Fruit fly (Drosophila melanogaster) whole organism, wandering third instar larva: ENCODE measurements around the gene CG17562.

Experiments used
- Abd-B ChIP-seq: fragments of >200 bp; optimal IDR thresholded peaks from 2 replicates; lab custom pipeline; 2017; ENCODE audit warnings: missing biosample characterization, missing genetic modification characterization
- CG32264 ChIP-seq: fragments of 200-800 bp; sonication (Bioruptor generic); optimal IDR thresholded peaks from 2 replicates; lab custom pipeline; 2016; ENCODE audit warnings: missing biosample characterization, missing genetic modification characterization
- CG9705 ChIP-seq: fragments of 200-800 bp; sonication (Bioruptor generic); optimal IDR thresholded peaks from 2 replicates; lab custom pipeline; 2018; ENCODE audit warnings: missing biosample characterization, mild to moderate bottlenecking, missing genetic modification characterization
- CrebA ChIP-seq: fragments of 200-800 bp; sonication (Bioruptor generic); optimal IDR thresholded peaks from 2 replicates; lab custom pipeline; 2016; ENCODE audit warnings: missing biosample characterization, mild to moderate bottlenecking, missing genetic modification characterization, borderline replicate concordance
- Dfd ChIP-seq: fragments of >200 bp; optimal IDR thresholded peaks from 2 replicates; lab custom pipeline; 2017; ENCODE audit warnings: missing biosample characterization, missing genetic modification characterization
- Dif ChIP-seq: fragments of 200-275, 200-300 bp; sonication (Bioruptor generic); optimal IDR thresholded peaks from 2 replicates; lab custom pipeline; 2018; ENCODE audit warnings: missing biosample characterization, missing genetic modification characterization; ENCODE audit not compliant: partially characterized antibody
- GATAd ChIP-seq: sonication (Bioruptor generic); optimal IDR thresholded peaks from 2 replicates; lab custom pipeline; 2016; ENCODE audit warnings: missing biosample characterization, missing genetic modification characterization
- HLH106 ChIP-seq: fragments of 200-800 bp; optimal IDR thresholded peaks from 3 replicates; lab custom pipeline; 2019; ENCODE audit warnings: missing biosample characterization, mild to moderate bottlenecking, missing genetic modification characterization, moderate library complexity
- Hr78 ChIP-seq: fragments of >200 bp; optimal IDR thresholded peaks from 2 replicates; lab custom pipeline; 2017; ENCODE audit warnings: missing biosample characterization, missing genetic modification characterization
- Hr83 ChIP-seq: fragments of 200-300 bp; sonication (Bioruptor generic); optimal IDR thresholded peaks from 2 replicates; lab custom pipeline; 2016; ENCODE audit warnings: missing biosample characterization, mild to moderate bottlenecking, missing genetic modification characterization, moderate library complexity; ENCODE audit not compliant: poor library complexity, severe bottlenecking
- Mio ChIP-seq: sonication (Bioruptor generic); optimal IDR thresholded peaks from 2 replicates; lab custom pipeline; 2016; ENCODE audit warnings: missing biosample characterization, missing genetic modification characterization
- Sp1 ChIP-seq: fragments of 200-800 bp; sonication (Bioruptor generic); optimal IDR thresholded peaks from 3 replicates; lab custom pipeline; 2019; ENCODE audit warnings: missing biosample characterization, mild to moderate bottlenecking, missing genetic modification characterization, moderate library complexity
- Vsx2 ChIP-seq: fragments of 200-300, 225-300 bp; sonication (Bioruptor generic); optimal IDR thresholded peaks from 2 replicates; lab custom pipeline; 2018; ENCODE audit warnings: missing biosample characterization, missing genetic modification characterization; ENCODE audit not compliant: partially characterized antibody
- brk ChIP-seq: fragments of 200-800 bp; sonication (Bioruptor generic); optimal IDR thresholded peaks from 2 replicates; lab custom pipeline; 2016; ENCODE audit warnings: missing biosample characterization, mild to moderate bottlenecking, missing genetic modification characterization
- dl ChIP-seq, 2 experiments: fragments of 175-275, 200-275 bp in 1 of 2; fragments of 200-275 bp in 1 of 2; sonication (Bioruptor generic); optimal IDR thresholded peaks; lab custom pipeline; 2018; ENCODE audit warnings: mild to moderate bottlenecking in 2 of 2, missing biosample characterization in 2 of 2, missing genetic modification characterization in 2 of 2, moderate library complexity in 2 of 2; ENCODE audit not compliant: partially characterized antibody in 2 of 2, insufficient read depth in 1 of 2
- dmrt93B ChIP-seq: fragments of 200-800 bp; sonication (Bioruptor generic); optimal IDR thresholded peaks from 2 replicates; lab custom pipeline; 2018; ENCODE audit warnings: missing biosample characterization, mild to moderate bottlenecking, missing genetic modification characterization
- dsf ChIP-seq: sonication (Bioruptor generic); optimal IDR thresholded peaks from 2 replicates; lab custom pipeline; 2016; ENCODE audit warnings: missing biosample characterization, missing genetic modification characterization, borderline replicate concordance
- ey ChIP-seq: fragments of 200-800 bp; sonication (Bioruptor generic); optimal IDR thresholded peaks from 2 replicates; lab custom pipeline; 2016; ENCODE audit warnings: missing biosample characterization, missing genetic modification characterization
- jim ChIP-seq: fragments of 175-275, 200-325 bp; sonication (Bioruptor generic); optimal IDR thresholded peaks from 2 replicates; lab custom pipeline; 2016; ENCODE audit warnings: missing biosample characterization, mild to moderate bottlenecking, missing genetic modification characterization
- lola ChIP-seq: fragments of >200 bp; optimal IDR thresholded peaks from 2 replicates; lab custom pipeline; 2017; ENCODE audit warnings: missing biosample characterization, missing genetic modification characterization
- pan ChIP-seq: fragments of >200 bp; optimal IDR thresholded peaks from 2 replicates; lab custom pipeline; 2017
- psq ChIP-seq: fragments of 200-800 bp; sonication (Bioruptor generic); optimal IDR thresholded peaks from 3 replicates; lab custom pipeline; 2017; ENCODE audit warnings: missing biosample characterization, mild to moderate bottlenecking, missing genetic modification characterization, moderate library complexity
- sage ChIP-seq: fragments of 200-800 bp; sonication (Bioruptor generic); optimal IDR thresholded peaks from 2 replicates; lab custom pipeline; 2016; ENCODE audit warnings: missing biosample characterization, mild to moderate bottlenecking, missing genetic modification characterization
- sv ChIP-seq: fragments of 200-800 bp; sonication (Bioruptor generic); optimal IDR thresholded peaks from 3 replicates; lab custom pipeline; 2016; ENCODE audit warnings: missing biosample characterization, missing genetic modification characterization
- tai ChIP-seq: sonication (Bioruptor generic); optimal IDR thresholded peaks from 2 replicates; lab custom pipeline; 2016; ENCODE audit warnings: missing biosample characterization, missing genetic modification characterization
- usp ChIP-seq: fragments of >200 bp; optimal IDR thresholded peaks from 2 replicates; lab custom pipeline; 2017; ENCODE audit warnings: missing biosample characterization, missing genetic modification characterization
- woc ChIP-seq: sonication (Bioruptor generic); optimal IDR thresholded peaks from 2 replicates; lab custom pipeline; 2016; ENCODE audit warnings: missing biosample characterization, mild to moderate bottlenecking, missing genetic modification characterization

Gene CG17562

DNA sequence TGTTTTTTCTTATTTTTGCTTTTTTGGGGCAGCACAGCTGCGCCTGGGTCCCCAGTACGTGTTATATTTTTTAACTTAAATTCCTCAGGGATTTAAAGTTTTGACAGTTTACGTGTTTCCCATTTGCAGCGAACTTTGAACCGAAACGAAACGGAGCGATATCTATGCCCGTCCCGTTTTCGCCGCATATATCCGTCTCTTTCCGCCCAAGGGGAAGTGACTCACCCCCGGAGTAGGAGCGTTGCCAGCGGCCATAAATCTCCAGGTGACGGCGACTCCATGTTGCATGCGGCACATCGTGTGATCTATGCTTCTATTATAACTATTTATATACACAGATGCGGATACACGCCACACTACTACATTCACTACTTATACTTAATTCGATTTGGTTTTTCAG is 46.6 kb downstream of the CG17562 start:
- TF ChIP-seq Dfd (GFP tag; lab: Kevin White, UChicago) (no peak), lola (GFP tag; lab: Kevin White, UChicago) (no peak), Sp1 (GFP tag; lab: Kevin White, UChicago) (no peak), dsf (GFP tag; lab: Kevin White, UChicago) (no peak), Vsx2 (no peak), HLH106 (tag; lab: Kevin White, UChicago) (no peak), jim (GFP tag; lab: Kevin White, UChicago) (no peak), usp (GFP tag; lab: Kevin White, UChicago) (no peak), CrebA (GFP tag; lab: Kevin White, UChicago) (no peak), woc (GFP tag; lab: Kevin White, UChicago) (no peak), sage (GFP tag; lab: Kevin White, UChicago) (no peak), Abd-B (no peak), sv (GFP tag; lab: Kevin White, UChicago) (no peak), Mio (GFP tag; lab: Kevin White, UChicago) (no peak), dmrt93B (GFP tag; lab: Kevin White, UChicago) (no peak), dl (GFP tag; optimal IDR thresholded peaks at IDR 0.05; lab: Kevin White, UChicago; ENCODE audit: insufficient read depth in 1 of 2, partially characterized antibody in 2 of 2) (no peak), brk (no peak), Hr83 (no peak), ey (GFP tag; lab: Kevin White, UChicago) (no peak), Hr78 (GFP tag; lab: Kevin White, UChicago) (no peak)

DNA sequence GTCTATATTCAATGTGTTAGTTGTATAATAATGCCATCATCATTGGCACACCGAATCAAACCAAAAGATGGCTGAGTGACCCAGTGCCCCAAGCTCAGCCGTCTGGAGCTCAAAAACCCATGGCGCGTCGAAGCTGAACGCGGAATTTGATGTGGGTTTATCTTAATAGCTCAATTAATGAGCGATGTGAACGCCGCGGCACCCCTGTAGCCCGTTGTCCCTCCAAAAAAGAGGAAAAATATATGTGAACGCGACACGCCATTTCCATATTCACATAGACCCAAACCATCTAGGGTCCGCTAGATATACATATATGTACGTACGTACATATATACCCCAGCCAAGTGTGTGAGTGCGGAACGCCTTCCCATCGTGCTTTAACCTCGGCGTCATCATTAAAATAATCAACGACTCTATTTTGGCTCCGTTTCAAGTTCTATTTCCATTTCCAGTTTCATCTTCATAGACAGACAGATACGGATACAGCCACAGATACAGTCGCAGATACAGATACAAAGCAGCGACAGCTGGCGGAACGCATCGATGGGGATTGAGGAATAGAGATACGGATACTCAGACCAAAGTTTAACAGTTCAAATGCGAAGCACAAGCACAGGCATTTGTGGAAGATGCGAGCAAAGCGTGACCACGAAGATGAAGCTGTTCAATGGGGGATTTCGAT is 49.2 kb downstream of the CG17562 start:
- no peak for TF ChIP-seq CG32264 (GFP tag; lab: Kevin White, UChicago)
- no peak for TF ChIP-seq brk
- TF ChIP-seq Hr78 (GFP tag; lab: Kevin White, UChicago): no peak
- TF ChIP-seq Vsx2: no peak
- no peak for TF ChIP-seq GATAd (GFP tag; lab: Kevin White, UChicago)
- TF ChIP-seq Hr83: no peak
- no peak for TF ChIP-seq ey (GFP tag; lab: Kevin White, UChicago)
- TF ChIP-seq tai (GFP tag; lab: Kevin White, UChicago): no peak
- no peak for TF ChIP-seq Dif (GFP tag; lab: Kevin White, UChicago)
- no peak for TF ChIP-seq sage (GFP tag; lab: Kevin White, UChicago)
- TF ChIP-seq HLH106 (tag; lab: Kevin White, UChicago): no peak
- TF ChIP-seq CG9705 (GFP tag; lab: Kevin White, UChicago): no peak
- no peak for TF ChIP-seq jim (GFP tag; lab: Kevin White, UChicago)
- no peak for TF ChIP-seq pan (lab: Kevin White, UChicago)
- TF ChIP-seq sv (GFP tag; lab: Kevin White, UChicago): no peak
- no peak for TF ChIP-seq psq (GFP tag; lab: Kevin White, UChicago)
- TF ChIP-seq, all 38 proteins: peak for 0
